ENCODE assay signal across 8 worm cellular contexts in the genomic region with DNA sequence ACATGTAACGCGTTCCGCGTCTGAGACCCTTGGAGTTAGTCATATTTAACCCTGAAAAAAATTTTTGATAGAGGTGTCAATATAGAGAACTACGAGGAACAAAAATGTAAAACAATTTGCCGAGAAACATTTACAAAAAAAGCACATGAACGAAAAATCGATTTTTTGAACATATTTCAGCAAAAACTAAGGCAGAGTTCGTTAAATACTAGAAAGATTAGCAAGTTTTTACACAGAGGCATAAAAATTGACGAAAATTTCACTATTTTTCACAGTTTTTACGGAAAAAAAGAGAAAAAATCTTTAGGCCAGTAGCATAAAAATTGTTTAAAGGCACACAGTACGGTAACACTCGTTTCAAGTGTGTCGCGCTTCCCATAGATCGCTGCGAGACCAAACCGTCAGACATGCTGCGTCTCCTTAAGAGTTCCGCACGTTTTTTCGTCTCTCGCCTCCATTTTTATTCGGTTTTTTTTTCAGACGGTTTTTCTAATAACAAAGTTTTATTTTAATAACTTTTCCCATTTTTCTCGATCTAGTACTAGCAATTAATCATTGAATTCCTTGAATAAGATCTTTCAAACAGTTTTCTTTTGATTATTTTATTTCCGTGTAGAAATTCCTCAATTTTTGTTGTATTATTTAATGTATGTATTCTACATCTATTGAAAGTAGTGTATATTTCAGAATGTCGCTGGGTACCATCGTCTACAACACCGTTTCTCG.
TF ChIP-seq lines count a peak whose summit lies in the region.

A gene (minus strand): TSS at position 51 of the 726 bp plus-strand sequence.
A gene (plus strand): TSS at position 676 of the 726 bp plus-strand sequence.

TF ChIP-seq in whole organism, L1 larva, 84 proteins besides CTCF, POLR2A, EP300 and RAD21 (continues in another document):
- TF ChIP-seq unc-62 (GFP tag; optimal IDR thresholded peaks at IDR 0.05; lab: Kevin White, UChicago): no peak
- peak; percentile 69 for TF ChIP-seq lin-39 (tag; optimal IDR thresholded peaks at IDR 0.05; lab: Kevin White, UChicago)
- peak; percentile 78 for TF ChIP-seq lin-15B (tag; optimal IDR thresholded peaks at IDR 0.05; lab: Kevin White, UChicago)
- peak; percentile 5 for TF ChIP-seq elt-2 (tag; optimal IDR thresholded peaks at IDR 0.05; lab: Kevin White, UChicago)
- peak; percentile 86 for TF ChIP-seq mep-1 (tag; optimal IDR thresholded peaks at IDR 0.05; lab: Kevin White, UChicago)
- no peak for TF ChIP-seq nhr-76 (tag; optimal IDR thresholded peaks at IDR 0.05; lab: Kevin White, UChicago)
- TF ChIP-seq fkh-4 (tag; optimal IDR thresholded peaks at IDR 0.05; lab: Kevin White, UChicago; ENCODE audit: borderline replicate concordance): no peak
- TF ChIP-seq C04F5.9 (tag; optimal IDR thresholded peaks at IDR 0.05; lab: Kevin White, UChicago): peak; percentile 50
- TF ChIP-seq fos-1 (tag; optimal IDR thresholded peaks at IDR 0.05; lab: Kevin White, UChicago): peak; percentile 76

TF ChIP-seq in whole organism, L2 larva, 48 proteins besides CTCF, POLR2A, EP300 and RAD21 (continues in another document):
- TF ChIP-seq ztf-4 (tag; optimal IDR thresholded peaks at IDR 0.05; lab: Kevin White, UChicago) (peak; percentile 61), crh-2 (tag; optimal IDR thresholded peaks at IDR 0.05; lab: Kevin White, UChicago) (peak; percentile 88), nhr-10 (tag; optimal IDR thresholded peaks at IDR 0.05; lab: Kevin White, UChicago) (no peak), mdl-1 (tag; optimal IDR thresholded peaks at IDR 0.05; lab: Kevin White, UChicago) (peak; percentile 31 to 39), C34F6.9 (tag; optimal IDR thresholded peaks at IDR 0.05; lab: Kevin White, UChicago) (peak; percentile 89), nhr-6 (tag; optimal IDR thresholded peaks at IDR 0.05; lab: Kevin White, UChicago) (no peak), sma-9 (GFP tag; optimal IDR thresholded peaks at IDR 0.05; lab: Kevin White, UChicago) (peak; percentile 88), sma-9 (tag; optimal IDR thresholded peaks at IDR 0.05; lab: Kevin White, UChicago) (no peak), ceh-16 (tag; optimal IDR thresholded peaks at IDR 0.05; lab: Kevin White, UChicago) (peak; percentile 19), elt-3 (tag; optimal IDR thresholded peaks at IDR 0.05; lab: Kevin White, UChicago) (no peak)

TF ChIP-seq in whole organism, L3 larva, 47 proteins besides CTCF, POLR2A, EP300 and RAD21 (continues in another document):
- TF ChIP-seq fos-1 (tag; optimal IDR thresholded peaks at IDR 0.05; lab: Kevin White, UChicago) (no peak), tbx-2 (tag; optimal IDR thresholded peaks at IDR 0.05; lab: Kevin White, UChicago) (peak; percentile 11), ztf-11 (tag; optimal IDR thresholded peaks at IDR 0.05; lab: Kevin White, UChicago) (no peak), egl-27 (tag; optimal IDR thresholded peaks at IDR 0.05; lab: Kevin White, UChicago) (no peak), lin-39 (tag; optimal IDR thresholded peaks at IDR 0.05; lab: Kevin White, UChicago) (peak; percentile 90), nhr-43 (tag; optimal IDR thresholded peaks at IDR 0.05; lab: Kevin White, UChicago; ENCODE audit: poor library complexity, severe bottlenecking) (peak; percentile 74), R02D3.7 (tag; optimal IDR thresholded peaks at IDR 0.05; lab: Kevin White, UChicago) (peak; percentile 82), unc-39 (tag; optimal IDR thresholded peaks at IDR 0.05; lab: Kevin White, UChicago) (no peak), egl-5 (tag; optimal IDR thresholded peaks at IDR 0.05; lab: Kevin White, UChicago) (peak; percentile 81), fkh-2 (tag; optimal IDR thresholded peaks at IDR 0.05; lab: Kevin White, UChicago) (no peak), elt-3 (tag; optimal IDR thresholded peaks at IDR 0.05; lab: Kevin White, UChicago) (no peak)

TF ChIP-seq in whole organism, L4 larva, 104 proteins besides CTCF, POLR2A, EP300 and RAD21 (continues in another document):
- TF ChIP-seq zfp-2 (tag; optimal IDR thresholded peaks at IDR 0.05; lab: Kevin White, UChicago) (peak; percentile 18), mep-1 (tag; optimal IDR thresholded peaks at IDR 0.05; lab: Kevin White, UChicago) (peak; percentile 83), duxl-1 (tag; optimal IDR thresholded peaks at IDR 0.05; lab: Kevin White, UChicago; ENCODE audit: poor library complexity) (peak; percentile 1), arid-1 (GFP tag; conservative IDR thresholded peaks at IDR 0.05; lab: Robert Waterston, UW) (peak; percentile 87), dpl-1 (GFP tag; optimal IDR thresholded peaks at IDR 0.05; lab: Kevin White, UChicago) (peak; percentile 78), sdz-12 (GFP tag; optimal IDR thresholded peaks at IDR 0.05; lab: Kevin White, UChicago) (no peak), hlh-30 (tag; optimal IDR thresholded peaks at IDR 0.05; lab: Kevin White, UChicago; ENCODE audit: insufficient read depth) (peak; percentile 80), zip-11 (GFP tag; IDR thresholded peaks at IDR 0.05; lab: Robert Waterston, UW) (no peak), pha-4 (GFP tag; IDR thresholded peaks at IDR 0.05; lab: Robert Waterston, UW) (no peak), pha-4 (tag; optimal IDR thresholded peaks at IDR 0.05; lab: Kevin White, UChicago) (peak; percentile 51)

TF ChIP-seq in whole organism, early embryonic, 17 proteins besides CTCF, POLR2A, EP300 and RAD21 (continues in another document):
- TF ChIP-seq hmbx-1 (tag; optimal IDR thresholded peaks at IDR 0.05; lab: Kevin White, UChicago): no peak
- TF ChIP-seq hmg-4 (GFP tag; optimal IDR thresholded peaks at IDR 0.05; lab: Kevin White, UChicago): peak; percentile 2
- TF ChIP-seq flt-1 (GFP tag; IDR thresholded peaks at IDR 0.05; lab: Robert Waterston, UW): no peak; the same call in 1 of the 2 replicates
- peak; percentile 17 for TF ChIP-seq F13C5.2 (tag; optimal IDR thresholded peaks at IDR 0.05; lab: Kevin White, UChicago)
- TF ChIP-seq scrt-1 (GFP tag; IDR thresholded peaks at IDR 0.05; lab: Robert Waterston, UW): no peak
- TF ChIP-seq ceh-13 (GFP tag; optimal IDR thresholded peaks at IDR 0.05; lab: Kevin White, UChicago): no peak
- no peak for TF ChIP-seq tbx-37 (GFP tag; conservative IDR thresholded peaks at IDR 0.05; lab: Robert Waterston, UW)
- no peak for TF ChIP-seq ets-7 (tag; optimal IDR thresholded peaks at IDR 0.05; lab: Kevin White, UChicago)
- TF ChIP-seq ceh-36 (tag; optimal IDR thresholded peaks at IDR 0.05; lab: Kevin White, UChicago): no peak
- no peak for TF ChIP-seq B0310.2 (tag; optimal IDR thresholded peaks at IDR 0.05; lab: Kevin White, UChicago)
- no peak for TF ChIP-seq tra-4 (tag; optimal IDR thresholded peaks at IDR 0.05; lab: Kevin White, UChicago)
- TF ChIP-seq pes-1 (GFP tag; IDR thresholded peaks at IDR 0.05; lab: Robert Waterston, UW): no peak

TF ChIP-seq in whole organism, late embryonic, 69 proteins besides CTCF, POLR2A, EP300 and RAD21 (continues in another document):
- peak; percentile 46 for TF ChIP-seq hlh-30 (tag; optimal IDR thresholded peaks at IDR 0.05; lab: Kevin White, UChicago; ENCODE audit: insufficient read depth)
- TF ChIP-seq ceh-14 (tag; optimal IDR thresholded peaks at IDR 0.05; lab: Kevin White, UChicago): no peak
- no peak for TF ChIP-seq ceh-2 (tag; optimal IDR thresholded peaks at IDR 0.05; lab: Kevin White, UChicago)
- no peak for TF ChIP-seq nhr-232 (tag; optimal IDR thresholded peaks at IDR 0.05; lab: Kevin White, UChicago)
- TF ChIP-seq npax-4 (tag; optimal IDR thresholded peaks at IDR 0.05; lab: Kevin White, UChicago): no peak
- no peak for TF ChIP-seq pqm-1 (tag; optimal IDR thresholded peaks at IDR 0.05; lab: Kevin White, UChicago)
- TF ChIP-seq fax-1 (tag; optimal IDR thresholded peaks at IDR 0.05; lab: Kevin White, UChicago): no peak
- TF ChIP-seq F13H6.1 (tag; optimal IDR thresholded peaks at IDR 0.05; lab: Kevin White, UChicago): no peak
- no peak for TF ChIP-seq T23F11.4 (GFP tag; optimal IDR thresholded peaks at IDR 0.05; lab: Kevin White, UChicago)
- peak; percentile 23 for TF ChIP-seq elt-2 (tag; optimal IDR thresholded peaks at IDR 0.05; lab: Kevin White, UChicago)
- TF ChIP-seq fkh-10 (GFP tag; optimal IDR thresholded peaks at IDR 0.05; lab: Kevin White, UChicago): no peak
- peak; percentile 61 for TF ChIP-seq unc-42 (tag; optimal IDR thresholded peaks at IDR 0.05; lab: Kevin White, UChicago)

TF ChIP-seq in whole organism, mixed stage, embryonic, 35 proteins besides CTCF, POLR2A, EP300 and RAD21 (continues in another document):
- TF ChIP-seq lin-32 (GFP tag; optimal IDR thresholded peaks at IDR 0.05; lab: Kevin White, UChicago): no peak
- no peak for TF ChIP-seq blmp-1 (tag; optimal IDR thresholded peaks at IDR 0.05; lab: Kevin White, UChicago)
- TF ChIP-seq nhr-12 (tag; optimal IDR thresholded peaks at IDR 0.05; lab: Kevin White, UChicago): no peak
- TF ChIP-seq zip-8 (tag; optimal IDR thresholded peaks at IDR 0.05; lab: Kevin White, UChicago): no peak
- peak; percentile 76 for TF ChIP-seq lin-13 (tag; optimal IDR thresholded peaks at IDR 0.05; lab: Kevin White, UChicago)
- no peak for TF ChIP-seq snpc-4 (tag; optimal IDR thresholded peaks at IDR 0.05; lab: Kevin White, UChicago)
- TF ChIP-seq elt-3 (tag; optimal IDR thresholded peaks at IDR 0.05; lab: Kevin White, UChicago): no peak
- no peak for TF ChIP-seq cnd-1 (tag; optimal IDR thresholded peaks at IDR 0.05; lab: Kevin White, UChicago)
- TF ChIP-seq ham-2 (GFP tag; optimal IDR thresholded peaks at IDR 0.05; lab: Kevin White, UChicago): no peak
- no peak for TF ChIP-seq nhr-2 (tag; optimal IDR thresholded peaks at IDR 0.05; lab: Kevin White, UChicago)
- no peak for TF ChIP-seq ceh-43 (GFP tag; optimal IDR thresholded peaks at IDR 0.05; lab: Kevin White, UChicago)
- TF ChIP-seq ztf-11 (tag; optimal IDR thresholded peaks at IDR 0.05; lab: Kevin White, UChicago): no peak
- TF ChIP-seq nhr-28 (tag; optimal IDR thresholded peaks at IDR 0.05; lab: Kevin White, UChicago): no peak

TF ChIP-seq in whole organism, young adult, 124 proteins besides CTCF, POLR2A, EP300 and RAD21 (continues in another document):
- TF ChIP-seq unc-130 (GFP tag; optimal IDR thresholded peaks at IDR 0.05; lab: Kevin White, UChicago) (peak; percentile 34), ccch-3 (GFP tag; optimal IDR thresholded peaks at IDR 0.05; lab: Kevin White, UChicago) (no peak), ceh-58 (GFP tag; IDR thresholded peaks at IDR 0.05; lab: Robert Waterston, UW) (no peak), fkh-3 (tag; optimal IDR thresholded peaks at IDR 0.05; lab: Kevin White, UChicago) (no peak), cebp-1 (GFP tag; IDR thresholded peaks at IDR 0.05; lab: Robert Waterston, UW) (no peak), cebp-1 (tag; optimal IDR thresholded peaks at IDR 0.05; lab: Kevin White, UChicago) (peak; percentile 64), mxl-1 (tag; optimal IDR thresholded peaks at IDR 0.05; lab: Kevin White, UChicago) (no peak), lin-40 (tag; optimal IDR thresholded peaks at IDR 0.05; lab: Kevin White, UChicago) (peak; percentile 46), rcor-1 (GFP tag; IDR thresholded peaks at IDR 0.05; lab: Robert Waterston, UW) (peak; percentile 76), D2030.7 (GFP tag; IDR thresholded peaks at IDR 0.05; lab: Robert Waterston, UW) (peak; percentile 78), tbx-9 (tag; optimal IDR thresholded peaks at IDR 0.05; lab: Kevin White, UChicago; ENCODE audit: borderline replicate concordance) (no peak), rec-8 (tag; optimal IDR thresholded peaks at IDR 0.05; lab: Kevin White, UChicago) (peak in 1 of 2 experiments; percentile 46), ZK185.1 (tag; optimal IDR thresholded peaks at IDR 0.05; lab: Kevin White, UChicago; ENCODE audit: poor library complexity, severe bottlenecking) (peak; percentile 66)
